Worm (Caenorhabditis elegans) whole organism, L3 larva: ENCODE measurements around the gene Y53F4B.7.

Experiments used
- R02D3.7 ChIP-seq: fragments of 150-350 bp; optimal IDR thresholded peaks from 2 replicates; lab custom pipeline; 2014; ENCODE audit warnings: missing biosample characterization, missing genetic modification characterization
- ZK546.5 ChIP-seq: sonication (generic microtip); optimal IDR thresholded peaks from 2 replicates; lab custom pipeline; 2017; ENCODE audit warnings: missing biosample characterization, missing genetic modification characterization
- aly-2 ChIP-seq: fragments of 150-350 bp; optimal IDR thresholded peaks from 2 replicates; lab custom pipeline; 2014; ENCODE audit warnings: missing biosample characterization, missing genetic modification characterization
- egl-27 ChIP-seq: sonication (generic microtip); optimal IDR thresholded peaks from 4 replicates; lab custom pipeline; 2017; ENCODE audit warnings: missing biosample characterization, missing genetic modification reagents, missing genetic modification characterization
- elt-2 ChIP-seq: sonication (generic microtip); optimal IDR thresholded peaks from 2 replicates; lab custom pipeline; 2016; ENCODE audit warnings: missing genetic modification reagents, mild to moderate bottlenecking, missing genetic modification characterization, missing compliant biosample characterization
- elt-3 ChIP-seq, 3 experiments: fragments of 150-350 bp in 1 of 3; sonication (generic microtip) in 2 of 3; optimal IDR thresholded peaks; 2 replicates in 2 of 3; 4 replicates in 1 of 3; lab custom pipeline; 2014 to 2017; ENCODE audit warnings: missing biosample characterization in 3 of 3, missing genetic modification characterization in 3 of 3
- pha-4 ChIP-seq: fragments of 150-350 bp; optimal IDR thresholded peaks from 2 replicates; lab custom pipeline; 2014; ENCODE audit warnings: missing biosample characterization, missing genetic modification reagents, missing genetic modification characterization
- unc-39 ChIP-seq: sonication (generic microtip); optimal IDR thresholded peaks from 4 replicates; lab custom pipeline; 2017; ENCODE audit warnings: missing biosample characterization, missing genetic modification characterization
- zag-1 ChIP-seq: fragments of 150-350 bp; optimal IDR thresholded peaks from 2 replicates; lab custom pipeline; 2014; ENCODE audit warnings: missing biosample characterization, missing genetic modification characterization

- no peak for TF ChIP-seq elt-3 (tag; optimal IDR thresholded peaks at IDR 0.05; lab: Kevin White, UChicago)
- no peak for TF ChIP-seq aly-2 (tag; lab: Kevin White, UChicago)
- TF ChIP-seq egl-27 (tag; lab: Kevin White, UChicago): no peak
- no peak for TF ChIP-seq R02D3.7 (tag; lab: Kevin White, UChicago)
- TF ChIP-seq elt-2 (tag; lab: Kevin White, UChicago): no peak
- no peak for TF ChIP-seq pha-4 (tag; lab: Kevin White, UChicago)
- TF ChIP-seq unc-39 (tag; lab: Kevin White, UChicago): no peak
- no peak for TF ChIP-seq zag-1
- no peak for TF ChIP-seq ZK546.5 (tag; lab: Kevin White, UChicago)
These were observed 46.2 kb upstream of the Y53F4B.7 start for ce11 chrII:14946545-14946944.
